Fruit fly (Drosophila melanogaster): ENCODE measurements around the gene CG4461.
A peak's percentile ranks its signal among the peaks of the same experiment; 100 is the strongest.

CG4461 gene

DNA sequence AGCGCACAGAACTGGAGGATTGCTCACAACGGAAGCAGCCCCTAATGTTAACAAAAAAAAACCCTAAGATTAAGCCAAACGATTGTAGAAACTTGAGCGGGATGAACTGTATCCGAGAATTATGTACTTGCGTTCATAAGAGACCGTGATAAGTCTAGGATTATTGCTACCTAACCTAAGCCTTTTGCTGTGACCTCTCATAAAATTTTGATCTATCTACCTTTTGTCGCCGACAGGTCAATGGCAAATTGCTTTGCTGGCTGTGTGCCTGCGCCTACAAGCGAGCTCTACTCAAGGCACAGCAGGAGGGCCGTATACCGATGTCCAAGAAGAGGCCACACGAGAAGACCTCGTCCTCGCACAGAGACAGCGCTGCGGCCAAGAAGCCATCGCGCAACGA, 6.6 kb upstream of the CG4461 start:
- TF ChIP-seq tai (GFP tag; optimal IDR thresholded peaks at IDR 0.05) (no peak), pan (optimal IDR thresholded peaks at IDR 0.05) (no peak), CG32264 (GFP tag; optimal IDR thresholded peaks at IDR 0.05) (no peak), Abd-B (GFP tag; optimal IDR thresholded peaks at IDR 0.05) (no peak), h (GFP tag; optimal IDR thresholded peaks at IDR 0.05) (no peak), CG9705 (GFP tag; optimal IDR thresholded peaks at IDR 0.05) (no peak), dmrt93B (GFP tag; optimal IDR thresholded peaks at IDR 0.05) (no peak)

DNA sequence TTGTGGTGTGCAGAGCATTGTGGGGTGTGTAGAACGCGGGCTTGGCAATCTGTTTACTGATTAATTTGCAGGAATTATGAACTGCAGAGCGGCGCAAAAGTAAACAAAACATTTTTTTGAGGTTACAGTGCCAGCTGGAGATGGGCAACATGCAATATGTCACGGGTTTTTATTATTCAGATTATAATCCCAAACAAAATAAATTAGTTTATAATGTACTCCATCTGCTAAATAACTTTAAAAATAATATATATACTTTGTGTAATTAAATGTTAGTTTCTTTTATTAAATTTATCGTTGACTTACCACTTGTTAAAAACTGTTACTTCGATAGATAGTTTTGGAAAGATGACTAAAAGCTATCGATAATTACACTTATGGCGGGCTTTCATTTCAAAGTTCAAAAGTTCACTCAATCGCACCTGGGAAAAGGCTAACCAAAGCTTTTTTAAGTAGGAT, 4.3 kb upstream of the CG4461 start, which contains the start of gene Fdx1:
Fdx1 (minus strand) TSS at position 332 of the 459 bp plus-strand sequence.
- TF ChIP-seq CG32264 (GFP tag; optimal IDR thresholded peaks at IDR 0.05) (no peak), dl (GFP tag; optimal IDR thresholded peaks at IDR 0.05; ENCODE audit: insufficient read depth in 1 of 2, partially characterized antibody in 2 of 2) (no peak), CrebA (GFP tag; optimal IDR thresholded peaks at IDR 0.05; ENCODE audit: borderline replicate concordance) (no peak), Abd-B (GFP tag; optimal IDR thresholded peaks at IDR 0.05) (no peak), h (GFP tag; optimal IDR thresholded peaks at IDR 0.05) (peak; percentile 40), Rel (GFP tag; optimal IDR thresholded peaks at IDR 0.05) (no peak), Rel (tag; optimal IDR thresholded peaks at IDR 0.05) (peak; percentile 58), Vsx2 (GFP tag; optimal IDR thresholded peaks at IDR 0.05; ENCODE audit: partially characterized antibody) (no peak), dsf (GFP tag; optimal IDR thresholded peaks at IDR 0.05; ENCODE audit: borderline replicate concordance) (peak; percentile 32), tai (GFP tag; optimal IDR thresholded peaks at IDR 0.05) (no peak), sage (GFP tag; optimal IDR thresholded peaks at IDR 0.05) (peak; percentile 30), fru (GFP tag; optimal IDR thresholded peaks at IDR 0.05) (no peak), dmrt93B (GFP tag; optimal IDR thresholded peaks at IDR 0.05) (no peak), Hr78 (GFP tag; optimal IDR thresholded peaks at IDR 0.05) (no peak), foxo (GFP tag; optimal IDR thresholded peaks at IDR 0.05) (peak in 1 of 2 experiments; percentile 66), Mio (GFP tag; optimal IDR thresholded peaks at IDR 0.05) (no peak), Jra (GFP tag; optimal IDR thresholded peaks at IDR 0.05) (peak; percentile 51), sv (GFP tag; optimal IDR thresholded peaks at IDR 0.05) (peak; percentile 43), rgr (GFP tag; optimal IDR thresholded peaks at IDR 0.05) (peak; percentile 43), GATAd (GFP tag; optimal IDR thresholded peaks at IDR 0.05) (no peak), OdsH (GFP tag; optimal IDR thresholded peaks at IDR 0.05) (peak; percentile 43), ey (GFP tag; optimal IDR thresholded peaks at IDR 0.05) (peak; percentile 23), CG9705 (GFP tag; optimal IDR thresholded peaks at IDR 0.05) (no peak), lola (GFP tag; optimal IDR thresholded peaks at IDR 0.05) (no peak), brk (GFP tag; optimal IDR thresholded peaks at IDR 0.05) (peak; percentile 61), Hr83 (GFP tag; optimal IDR thresholded peaks at IDR 0.05; ENCODE audit: poor library complexity, severe bottlenecking) (no peak), br (GFP tag; optimal IDR thresholded peaks at IDR 0.05) (peak; percentile 20), psq (GFP tag; optimal IDR thresholded peaks at IDR 0.05) (peak; percentile 39), usp (GFP tag; optimal IDR thresholded peaks at IDR 0.05) (no peak), Dif (GFP tag; optimal IDR thresholded peaks at IDR 0.05; ENCODE audit: partially characterized antibody) (no peak), Sp1 (GFP tag; optimal IDR thresholded peaks at IDR 0.05) (peak; percentile 54), woc (GFP tag; optimal IDR thresholded peaks at IDR 0.05) (peak; percentile 61), Dfd (GFP tag; optimal IDR thresholded peaks at IDR 0.05) (no peak), pan (optimal IDR thresholded peaks at IDR 0.05) (no peak), N (GFP tag; optimal IDR thresholded peaks at IDR 0.05) (no peak), HLH106 (tag; optimal IDR thresholded peaks at IDR 0.05) (peak; percentile 56), jim (GFP tag; optimal IDR thresholded peaks at IDR 0.05) (no peak), Myc (optimal IDR thresholded peaks at IDR 0.05) (no peak), Hnf4 (GFP tag; optimal IDR thresholded peaks at IDR 0.05) (peak; percentile 68)

Data from whole organism, wandering third instar larva.